Worm (Caenorhabditis elegans) whole organism, L4 larva: Measurements from ENCODE around the gene srz-20.

Source experiments
- F10B5.3 ChIP-seq: sonication (generic microtip); optimal IDR thresholded peaks from 2 replicates; lab custom pipeline; 2016; ENCODE audit warnings: mild to moderate bottlenecking, missing genetic modification characterization, missing compliant biosample characterization
- F26F4.8 ChIP-seq: fragments of 200-800 bp; sonication (Bioruptor generic); conservative IDR thresholded peaks from 2 replicates; pipeline ENCODE4 v1.3.6; 2022; ENCODE audit warnings: missing genetic modification characterization, missing compliant biosample characterization
- F44E2.7 ChIP-seq: fragments of 200-800 bp; sonication (Bioruptor generic); IDR thresholded peaks from 2 replicates; pipeline ENCODE4 v2.1.2; 2022; ENCODE audit warnings: missing genetic modification characterization, missing compliant biosample characterization
- R02D3.7 ChIP-seq: fragments of 150-350 bp; sonication (generic microtip); optimal IDR thresholded peaks from 3 replicates; lab custom pipeline; 2014; ENCODE audit warnings: missing biosample characterization, missing genetic modification characterization
- T20F7.1 ChIP-seq: fragments of 200-800 bp; sonication (Bioruptor generic); optimal IDR thresholded peaks from 2 replicates; lab custom pipeline; 2018; ENCODE audit warnings: mild to moderate bottlenecking, missing genetic modification characterization, missing compliant biosample characterization
- ZK546.5 ChIP-seq, 2 experiments: sonication (generic microtip); optimal IDR thresholded peaks; 2 replicates each; lab custom pipeline; 2017; ENCODE audit warnings: missing biosample characterization in 2 of 2, missing genetic modification characterization in 2 of 2
- aha-1 ChIP-seq: fragments of 150-350 bp; peaks from one replicate; lab custom pipeline; 2014; ENCODE audit warnings: missing biosample characterization, missing genetic modification characterization
- ama-1 ChIP-seq: fragments of 150-350 bp; optimal IDR thresholded peaks from 2 replicates; lab custom pipeline; 2014; ENCODE audit warnings: inconsistent platforms, mixed read lengths
- attf-4 ChIP-seq: sonication (generic microtip); optimal IDR thresholded peaks from 3 replicates; lab custom pipeline; 2017; ENCODE audit warnings: missing biosample characterization, missing genetic modification characterization
- ceh-28 ChIP-seq: fragments of 150-350 bp; optimal IDR thresholded peaks from 2 replicates; lab custom pipeline; 2014; ENCODE audit warnings: missing biosample characterization, missing genetic modification reagents, missing genetic modification characterization
- ceh-62 ChIP-seq: sonication (generic microtip); optimal IDR thresholded peaks from 2 replicates; lab custom pipeline; 2017; ENCODE audit warnings: missing biosample characterization, missing genetic modification characterization
- ceh-82 ChIP-seq: sonication (generic microtip); optimal IDR thresholded peaks from 2 replicates; lab custom pipeline; 2017; ENCODE audit warnings: missing biosample characterization, missing genetic modification characterization
- cey-2 ChIP-seq: sonication (generic microtip); optimal IDR thresholded peaks from 3 replicates; lab custom pipeline; 2017; ENCODE audit warnings: missing genetic modification characterization, mild to moderate bottlenecking, missing compliant biosample characterization, antibody characterized with exemption, borderline replicate concordance; ENCODE audit not compliant: insufficient read depth
- daf-16 ChIP-seq, 3 experiments: sonication (generic microtip); optimal IDR thresholded peaks; 2 replicates each; lab custom pipeline; 2016 to 2017; ENCODE audit warnings: missing genetic modification characterization in 3 of 3, missing genetic modification reagents in 3 of 3, mild to moderate bottlenecking in 2 of 3, missing compliant biosample characterization in 2 of 3, missing biosample characterization in 1 of 3, moderate library complexity in 1 of 3
- daf-19 ChIP-seq: fragments of 200-800 bp; sonication (Bioruptor generic); conservative IDR thresholded peaks from 2 replicates; pipeline ENCODE4 v1.3.6; 2022; ENCODE audit warnings: missing genetic modification characterization, missing compliant biosample characterization
- dmd-6 ChIP-seq: fragments of 200-800 bp; sonication (Bioruptor generic); IDR thresholded peaks from 2 replicates; pipeline ENCODE4 v1.3.6; 2022; ENCODE audit warnings: missing genetic modification reagents, missing genetic modification characterization, missing compliant biosample characterization
- dmd-9 ChIP-seq: fragments of 200-800 bp; sonication (Bioruptor generic); IDR thresholded peaks from 2 replicates; pipeline ENCODE4 v1.3.6; 2022; ENCODE audit warnings: missing genetic modification reagents, missing genetic modification characterization, missing compliant biosample characterization
- duxl-1 ChIP-seq: sonication (generic microtip); optimal IDR thresholded peaks from 2 replicates; lab custom pipeline; 2016; ENCODE audit warnings: mild to moderate bottlenecking, missing genetic modification characterization, moderate library complexity, missing compliant biosample characterization; ENCODE audit not compliant: poor library complexity
- egl-27 ChIP-seq: sonication (generic microtip); optimal IDR thresholded peaks from 3 replicates; lab custom pipeline; 2017; ENCODE audit warnings: missing biosample characterization, missing genetic modification reagents, missing genetic modification characterization
- gei-8 ChIP-seq: fragments of 200-800 bp; sonication (Bioruptor generic); optimal IDR thresholded peaks from 2 replicates; lab custom pipeline; 2018; ENCODE audit warnings: mild to moderate bottlenecking, missing genetic modification characterization, missing compliant biosample characterization
- hif-1 ChIP-seq, 2 experiments: sonication (generic microtip); optimal IDR thresholded peaks; 2 replicates each; lab custom pipeline; 2016 to 2017; ENCODE audit warnings: missing compliant biosample characterization in 2 of 2, missing genetic modification characterization in 2 of 2, missing genetic modification reagents in 2 of 2, missing genotype in 2 of 2, mild to moderate bottlenecking in 1 of 2
- hlh-11 ChIP-seq: fragments of 200-800 bp; sonication (Bioruptor generic); optimal IDR thresholded peaks from 2 replicates; lab custom pipeline; 2018; ENCODE audit warnings: mild to moderate bottlenecking, missing genetic modification characterization, missing compliant biosample characterization
- hlh-30 ChIP-seq: sonication (generic microtip); optimal IDR thresholded peaks from 2 replicates; lab custom pipeline; 2017; ENCODE audit warnings: antibody characterized with exemption, mild to moderate bottlenecking, missing genetic modification characterization, missing compliant biosample characterization; ENCODE audit not compliant: insufficient read depth
- jun-1 ChIP-seq: fragments of 150-350 bp; optimal IDR thresholded peaks from 2 replicates; lab custom pipeline; 2014; ENCODE audit warnings: missing biosample characterization, missing genetic modification reagents, missing genetic modification characterization
- lin-13 ChIP-seq: fragments of 150-350 bp; optimal IDR thresholded peaks from 2 replicates; lab custom pipeline; 2014; ENCODE audit warnings: missing biosample characterization, missing genetic modification reagents, missing genetic modification characterization
- lin-29 ChIP-seq: fragments of 200-800 bp; sonication (Bioruptor generic); IDR thresholded peaks from 2 replicates; pipeline ENCODE4 v1.3.6; 2022; ENCODE audit warnings: missing genetic modification reagents, missing genetic modification characterization, missing compliant biosample characterization
- lin-39 ChIP-seq: fragments of 150-350 bp; optimal IDR thresholded peaks from 2 replicates; lab custom pipeline; 2014; ENCODE audit warnings: missing biosample characterization, missing genetic modification reagents, missing genetic modification characterization
- lir-3 ChIP-seq: sonication (generic microtip); optimal IDR thresholded peaks from 2 replicates; lab custom pipeline; 2016; ENCODE audit warnings: mild to moderate bottlenecking, missing genetic modification characterization, missing compliant biosample characterization
- mdt-29 ChIP-seq: fragments of 200-800 bp; sonication (Bioruptor generic); IDR thresholded peaks from 2 replicates; pipeline ENCODE4 v1.3.6; 2022; ENCODE audit warnings: missing genetic modification reagents, missing genetic modification characterization, missing compliant biosample characterization
- nhr-28 ChIP-seq: fragments of 150-350 bp; optimal IDR thresholded peaks from 2 replicates; lab custom pipeline; 2014; ENCODE audit warnings: missing biosample characterization, missing genetic modification characterization
- nhr-42 ChIP-seq: fragments of 200-800 bp; sonication (Bioruptor generic); IDR thresholded peaks from 2 replicates; pipeline ENCODE4 v1.3.6; 2022; ENCODE audit warnings: missing genetic modification characterization, missing compliant biosample characterization
- nhr-48 ChIP-seq: sonication (generic microtip); optimal IDR thresholded peaks from 2 replicates; lab custom pipeline; 2016; ENCODE audit warnings: mild to moderate bottlenecking, missing genetic modification characterization, missing compliant biosample characterization
- nhr-77 ChIP-seq: fragments of 150-350 bp; optimal IDR thresholded peaks from 2 replicates; lab custom pipeline; 2014; ENCODE audit warnings: missing biosample characterization, missing genetic modification characterization
- php-3 ChIP-seq: fragments of 200-800 bp; sonication (Bioruptor generic); IDR thresholded peaks from 2 replicates; pipeline ENCODE4 v1.3.6; 2022; ENCODE audit warnings: missing genetic modification reagents, missing genetic modification characterization, missing compliant biosample characterization
- pqm-1 ChIP-seq: sonication (generic microtip); optimal IDR thresholded peaks from 2 replicates; lab custom pipeline; 2017; ENCODE audit warnings: missing biosample characterization, missing genetic modification characterization
- rbr-2 ChIP-seq: sonication (generic microtip); optimal IDR thresholded peaks from 2 replicates; lab custom pipeline; 2016; ENCODE audit warnings: missing genotype, missing genetic modification characterization, missing compliant biosample characterization
- sdz-12 ChIP-seq: fragments of 200-800 bp; sonication (Bioruptor generic); optimal IDR thresholded peaks from 2 replicates; lab custom pipeline; 2018; ENCODE audit warnings: mild to moderate bottlenecking, missing genetic modification characterization, missing compliant biosample characterization
- set-16 ChIP-seq: fragments of 200-800 bp; sonication (Bioruptor generic); IDR thresholded peaks from 2 replicates; pipeline ENCODE4 v1.3.6; 2022; ENCODE audit warnings: missing genetic modification reagents, missing genetic modification characterization, missing compliant biosample characterization
- spr-3 ChIP-seq: fragments of 200-800 bp; sonication (Bioruptor generic); optimal IDR thresholded peaks from 2 replicates; lab custom pipeline; 2018; ENCODE audit warnings: mild to moderate bottlenecking, missing genetic modification characterization, missing compliant biosample characterization
- tag-97 ChIP-seq: fragments of 200-800 bp; sonication (Bioruptor generic); IDR thresholded peaks from 2 replicates; pipeline ENCODE4 v1.3.6; 2022; ENCODE audit warnings: missing genetic modification characterization, missing compliant biosample characterization
- unc-62 ChIP-seq, 3 experiments: fragments of 150-350 bp in 1 of 3; sonication (generic microtip); optimal IDR thresholded peaks in 2 of 3; peaks in 1 of 3; 1 replicate in 1 of 3; 2 replicates in 2 of 3; lab custom pipeline; 2014 to 2017; ENCODE audit warnings: missing biosample characterization in 3 of 3, missing genetic modification characterization in 3 of 3, missing genetic modification reagents in 3 of 3, missing genotype in 1 of 3
- zfp-2 ChIP-seq: sonication (generic microtip); optimal IDR thresholded peaks from 2 replicates; lab custom pipeline; 2016; ENCODE audit warnings: mild to moderate bottlenecking, missing genetic modification characterization, missing compliant biosample characterization
- zip-11 ChIP-seq: fragments of 200-800 bp; sonication (Bioruptor generic); IDR thresholded peaks from 2 replicates; pipeline ENCODE4 v1.3.6; 2022; ENCODE audit warnings: missing genetic modification characterization, missing compliant biosample characterization
- zip-2 ChIP-seq: fragments of 150-350 bp; optimal IDR thresholded peaks from 2 replicates; lab custom pipeline; 2014; ENCODE audit warnings: missing biosample characterization, missing genetic modification characterization

srz-20 gene

DNA sequence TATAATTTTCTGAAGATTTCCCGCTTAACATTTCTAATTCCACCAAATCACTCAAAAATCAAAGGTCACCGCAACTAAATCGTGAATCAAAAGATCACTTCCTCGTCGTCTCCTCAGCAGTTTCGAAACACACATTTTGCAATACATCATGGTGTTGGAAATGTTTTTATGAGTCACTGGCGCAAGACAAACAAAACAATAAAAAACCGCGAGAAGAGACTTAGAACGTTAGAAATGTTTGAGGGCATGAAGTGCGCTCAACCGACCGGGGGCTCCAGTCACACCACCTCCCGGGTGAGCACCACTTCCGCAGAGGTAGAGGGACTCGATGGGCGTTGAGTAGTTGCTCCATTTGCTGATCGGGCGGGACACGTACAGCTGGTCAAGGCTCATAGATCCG, 40.1 kb upstream of the srz-20 start (continued):
- TF ChIP-seq ceh-28 (tag; lab: Kevin White, UChicago) (no peak), sdz-12 (GFP tag; lab: Kevin White, UChicago) (no peak), egl-27 (no peak), nhr-77 (tag; lab: Kevin White, UChicago) (no peak), nhr-48 (tag; lab: Kevin White, UChicago) (peak; percentile 22), lin-39 (tag; lab: Kevin White, UChicago) (no peak), attf-4 (tag; lab: Kevin White, UChicago) (no peak), spr-3 (GFP tag; lab: Kevin White, UChicago) (no peak), F26F4.8 (GFP tag; lab: Robert Waterston, UW) (no peak), rbr-2 (tag; lab: Kevin White, UChicago) (peak; percentile 17), jun-1 (no peak), ZK546.5 (tag; optimal IDR thresholded peaks at IDR 0.05; lab: Kevin White, UChicago) (no peak), zip-11 (GFP tag; lab: Robert Waterston, UW) (no peak), lir-3 (tag; lab: Kevin White, UChicago) (no peak), tag-97 (GFP tag; lab: Robert Waterston, UW) (no peak), F10B5.3 (tag; lab: Kevin White, UChicago) (no peak), daf-19 (no peak), ama-1 (lab: Kevin White, UChicago) (no peak), zfp-2 (tag; lab: Kevin White, UChicago) (no peak), lin-13 (peak; percentile 42), T20F7.1 (GFP tag; lab: Kevin White, UChicago) (no peak), F44E2.7 (no peak), hlh-11 (peak; percentile 73), nhr-42 (no peak)

DNA sequence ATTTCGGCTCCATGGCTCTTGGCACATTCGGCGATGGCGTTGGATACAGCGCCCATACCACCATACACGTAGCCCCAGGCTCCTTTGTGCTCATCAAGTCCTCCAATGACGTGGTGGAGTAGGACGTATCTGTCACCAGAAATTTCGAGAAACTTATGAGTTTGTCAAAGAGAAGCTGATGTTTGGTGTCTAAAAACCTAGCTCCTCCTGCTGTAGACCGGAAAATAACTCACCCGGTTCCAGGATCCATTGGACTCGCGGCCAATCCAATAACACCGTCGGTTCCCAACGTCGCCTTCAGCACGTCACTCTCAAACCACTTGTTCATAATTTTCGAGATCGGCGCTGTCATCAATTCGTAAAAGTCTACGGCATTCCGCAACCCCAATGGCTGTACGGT, 38.4 kb upstream of the srz-20 start:
- TF ChIP-seq aha-1 (tag; lab: Kevin White, UChicago) (peak; percentile 91), unc-62 (GFP tag; optimal IDR thresholded peaks at IDR 0.05 in 1 of 2; lab: Kevin White, UChicago) (peak in 1 of 2 experiments; percentile 67), unc-62 (tag; optimal IDR thresholded peaks at IDR 0.05; lab: Kevin White, UChicago) (no peak), dmd-9 (no peak), zfp-2 (tag; lab: Kevin White, UChicago) (no peak)
- TF ChIP-seq, all 104 proteins: peak for 2

ce11 chrIV:3878283-3878938, 37.0 kb upstream of the srz-20 start, which contains the start of gene F37C4.6:
Gene F37C4.6, minus strand, starts transcription at chrIV:3878333.
- no peak for TF ChIP-seq php-3 (GFP tag; lab: Robert Waterston, UW)
- TF ChIP-seq cey-2 (tag; lab: Kevin White, UChicago), result no peak
- peak; percentile 9 for TF ChIP-seq nhr-28 (tag; lab: Kevin White, UChicago)
- no peak for TF ChIP-seq tag-97 (GFP tag; lab: Robert Waterston, UW)
- no peak for TF ChIP-seq hif-1 (tag; optimal IDR thresholded peaks at IDR 0.05; lab: Kevin White, UChicago)
- no peak for TF ChIP-seq hlh-30 (tag; lab: Kevin White, UChicago)
- no peak for TF ChIP-seq lin-29 (GFP tag; lab: Robert Waterston, UW)
- TF ChIP-seq duxl-1 (tag; lab: Kevin White, UChicago), result no peak
- TF ChIP-seq pqm-1, result peak; percentile 18
- no peak for TF ChIP-seq mdt-29
- TF ChIP-seq lin-39 (tag; lab: Kevin White, UChicago), result no peak
- TF ChIP-seq set-16 (GFP tag; lab: Robert Waterston, UW), result no peak
- no peak for TF ChIP-seq F26F4.8 (GFP tag; lab: Robert Waterston, UW)
- no peak for TF ChIP-seq gei-8
- peak; percentile 49 for TF ChIP-seq hlh-11
- no peak for TF ChIP-seq ceh-82 (tag; lab: Kevin White, UChicago)
- TF ChIP-seq daf-16 (GFP tag; optimal IDR thresholded peaks at IDR 0.05; lab: Kevin White, UChicago), result no peak
- TF ChIP-seq daf-16 (tag; optimal IDR thresholded peaks at IDR 0.05; lab: Kevin White, UChicago), result peak; percentile 85
- peak; percentile 14; the same call in 1 of the 2 replicates for TF ChIP-seq dmd-6 (GFP tag; lab: Robert Waterston, UW)
- TF ChIP-seq zip-2 (tag; lab: Kevin White, UChicago), result no peak
- no peak for TF ChIP-seq ceh-62 (tag; lab: Kevin White, UChicago)
- TF ChIP-seq R02D3.7 (tag; lab: Kevin White, UChicago), result no peak
